Worm (Caenorhabditis elegans) whole organism, L2 larva: ENCODE data around the gene srh-223.

ENCODE experiments used
- C34F6.9 ChIP-seq: fragments of 150-350 bp; optimal IDR thresholded peaks from 2 replicates; lab custom pipeline; 2014; ENCODE audit warnings: missing biosample characterization, missing genetic modification characterization
- F13H6.1 ChIP-seq: sonication (generic microtip); optimal IDR thresholded peaks from 2 replicates; lab custom pipeline; 2016; ENCODE audit warnings: missing genetic modification characterization, missing compliant biosample characterization
- R02D3.7 ChIP-seq: fragments of 150-350 bp; optimal IDR thresholded peaks from 2 replicates; lab custom pipeline; 2014; ENCODE audit warnings: missing biosample characterization, missing genetic modification characterization
- Y55F3AM.14 ChIP-seq: fragments of 200-800 bp; sonication (Bioruptor generic); optimal IDR thresholded peaks from 2 replicates; lab custom pipeline; 2018; ENCODE audit warnings: mild to moderate bottlenecking, missing genetic modification characterization, missing compliant biosample characterization
- ZK546.5 ChIP-seq: sonication (generic microtip); optimal IDR thresholded peaks from 2 replicates; lab custom pipeline; 2017; ENCODE audit warnings: missing biosample characterization, missing genetic modification characterization
- aly-2 ChIP-seq: fragments of 150-350 bp; optimal IDR thresholded peaks from 2 replicates; lab custom pipeline; 2014; ENCODE audit warnings: missing biosample characterization, missing genetic modification characterization
- ama-1 ChIP-seq: fragments of 150-350 bp; optimal IDR thresholded peaks from 2 replicates; lab custom pipeline; 2018; ENCODE audit warnings: inconsistent platforms
- blmp-1 ChIP-seq: sonication (generic microtip); optimal IDR thresholded peaks from 2 replicates; lab custom pipeline; 2017; ENCODE audit warnings: missing genetic modification characterization, mild to moderate bottlenecking, missing compliant biosample characterization, antibody characterized with exemption, moderate library complexity; ENCODE audit not compliant: insufficient read depth
- ceh-16 ChIP-seq: fragments of 150-350 bp; optimal IDR thresholded peaks from 2 replicates; lab custom pipeline; 2014; ENCODE audit warnings: missing biosample characterization, missing genetic modification characterization
- ceh-82 ChIP-seq: fragments of 150-350 bp; optimal IDR thresholded peaks from 2 replicates; lab custom pipeline; 2014; ENCODE audit warnings: missing biosample characterization, missing genetic modification characterization
- egl-27 ChIP-seq: sonication (generic microtip); optimal IDR thresholded peaks from 3 replicates; lab custom pipeline; 2017; ENCODE audit warnings: missing biosample characterization, missing genetic modification reagents, missing genetic modification characterization
- elt-1 ChIP-seq: fragments of 150-350 bp; optimal IDR thresholded peaks from 2 replicates; lab custom pipeline; 2014; ENCODE audit warnings: missing biosample characterization, missing genetic modification characterization
- gmeb-1 ChIP-seq: fragments of 150-350 bp; optimal IDR thresholded peaks from 2 replicates; lab custom pipeline; 2014; ENCODE audit warnings: missing biosample characterization, missing genetic modification characterization
- lin-11 ChIP-seq: fragments of 150-350 bp; sonication (generic microtip); optimal IDR thresholded peaks from 2 replicates; lab custom pipeline; 2014; ENCODE audit warnings: missing biosample characterization, missing genetic modification characterization, inconsistent platforms, mixed read lengths
- lin-13 ChIP-seq: fragments of 150-350 bp; optimal IDR thresholded peaks from 2 replicates; lab custom pipeline; 2014; ENCODE audit warnings: missing biosample characterization, missing genetic modification reagents, missing genetic modification characterization
- lsy-2 ChIP-seq, 2 experiments: fragments of 150-350 bp in 1 of 2; sonication (generic microtip) in 1 of 2; optimal IDR thresholded peaks; 2 replicates each; lab custom pipeline; 2014 to 2017; ENCODE audit warnings: missing biosample characterization in 2 of 2, missing genetic modification characterization in 2 of 2
- mbf-1 ChIP-seq: sonication (generic microtip); optimal IDR thresholded peaks from 2 replicates; lab custom pipeline; 2017; ENCODE audit warnings: missing biosample characterization, missing genetic modification characterization
- mdl-1 ChIP-seq, 2 experiments: fragments of 150-350 bp in 1 of 2; sonication (generic microtip) in 1 of 2; optimal IDR thresholded peaks; 2 replicates each; lab custom pipeline; 2017; ENCODE audit warnings: missing biosample characterization in 2 of 2, missing genetic modification characterization in 2 of 2
- nhr-10 ChIP-seq: sonication (generic microtip); optimal IDR thresholded peaks from 2 replicates; lab custom pipeline; 2017; ENCODE audit warnings: missing biosample characterization, missing genetic modification characterization
- nhr-11 ChIP-seq: fragments of 150-350 bp; optimal IDR thresholded peaks from 2 replicates; lab custom pipeline; 2014; ENCODE audit warnings: missing biosample characterization, missing genetic modification characterization
- nhr-12 ChIP-seq: fragments of 150-350 bp; optimal IDR thresholded peaks from 2 replicates; lab custom pipeline; 2014; ENCODE audit warnings: missing biosample characterization, missing genetic modification characterization
- nhr-129 ChIP-seq: fragments of 150-350 bp; optimal IDR thresholded peaks from 2 replicates; lab custom pipeline; 2014; ENCODE audit warnings: missing biosample characterization, missing genetic modification characterization
- nhr-21 ChIP-seq: fragments of 150-350 bp; optimal IDR thresholded peaks from 2 replicates; lab custom pipeline; 2014; ENCODE audit warnings: missing biosample characterization, missing genetic modification characterization
- nhr-23 ChIP-seq: fragments of 150-350 bp; optimal IDR thresholded peaks from 2 replicates; lab custom pipeline; 2014; ENCODE audit warnings: missing biosample characterization, missing genetic modification reagents, missing genetic modification characterization
- nhr-237 ChIP-seq: fragments of 150-350 bp; optimal IDR thresholded peaks from 2 replicates; lab custom pipeline; 2014; ENCODE audit warnings: missing biosample characterization, missing genetic modification characterization
- nhr-25 ChIP-seq: fragments of 150-350 bp; sonication (generic microtip); optimal IDR thresholded peaks from 3 replicates; lab custom pipeline; 2014; ENCODE audit warnings: missing biosample characterization, missing genetic modification characterization
- nhr-77 ChIP-seq: fragments of 150-350 bp; optimal IDR thresholded peaks from 2 replicates; lab custom pipeline; 2014; ENCODE audit warnings: missing biosample characterization, missing genetic modification characterization
- peb-1 ChIP-seq: fragments of 150-350 bp; optimal IDR thresholded peaks from 2 replicates; lab custom pipeline; 2014; ENCODE audit warnings: missing biosample characterization, missing genetic modification characterization
- sem-4 ChIP-seq: fragments of 150-350 bp; optimal IDR thresholded peaks from 2 replicates; lab custom pipeline; 2014; ENCODE audit warnings: missing biosample characterization, missing genetic modification reagents, missing genetic modification characterization
- skn-1 ChIP-seq: sonication (generic microtip); optimal IDR thresholded peaks from 2 replicates; lab custom pipeline; 2017; ENCODE audit warnings: missing biosample characterization, missing genetic modification characterization
- sma-9 ChIP-seq, 2 experiments: fragments of 150-350 bp in 1 of 2; sonication (generic microtip) in 1 of 2; optimal IDR thresholded peaks; 2 replicates each; lab custom pipeline; 2014 to 2016; ENCODE audit warnings: missing genetic modification characterization in 2 of 2, mild to moderate bottlenecking in 1 of 2, missing biosample characterization in 1 of 2, missing compliant biosample characterization in 1 of 2, missing genetic modification reagents in 1 of 2, moderate library complexity in 1 of 2
- snpc-4 ChIP-seq: fragments of 150-350 bp; optimal IDR thresholded peaks from 2 replicates; lab custom pipeline; 2014; ENCODE audit warnings: missing biosample characterization, missing genetic modification characterization
- unc-39 ChIP-seq: fragments of 150-350 bp; optimal IDR thresholded peaks from 2 replicates; lab custom pipeline; 2014; ENCODE audit warnings: missing biosample characterization, missing genetic modification characterization
- unc-55 ChIP-seq: fragments of 150-350 bp; sonication (generic microtip); optimal IDR thresholded peaks from 3 replicates; lab custom pipeline; 2014; ENCODE audit warnings: missing biosample characterization, missing genetic modification reagents, missing genetic modification characterization
- unc-62 ChIP-seq: fragments of 150-350 bp; optimal IDR thresholded peaks from 2 replicates; lab custom pipeline; 2014; ENCODE audit warnings: missing biosample characterization, missing genetic modification reagents, missing genetic modification characterization
- zag-1 ChIP-seq: fragments of 150-350 bp; optimal IDR thresholded peaks from 2 replicates; lab custom pipeline; 2014; ENCODE audit warnings: missing biosample characterization, missing genetic modification characterization
- ztf-1 ChIP-seq: fragments of 200-800 bp; sonication (Bioruptor generic); conservative IDR thresholded peaks from 2 replicates; pipeline ENCODE4 v1.3.6; 2022; ENCODE audit warnings: missing genetic modification characterization, missing compliant biosample characterization
- ztf-11 ChIP-seq: sonication (generic microtip); optimal IDR thresholded peaks from 2 replicates; lab custom pipeline; 2017; ENCODE audit warnings: missing biosample characterization, missing genetic modification characterization

Gene srh-223

DNA sequence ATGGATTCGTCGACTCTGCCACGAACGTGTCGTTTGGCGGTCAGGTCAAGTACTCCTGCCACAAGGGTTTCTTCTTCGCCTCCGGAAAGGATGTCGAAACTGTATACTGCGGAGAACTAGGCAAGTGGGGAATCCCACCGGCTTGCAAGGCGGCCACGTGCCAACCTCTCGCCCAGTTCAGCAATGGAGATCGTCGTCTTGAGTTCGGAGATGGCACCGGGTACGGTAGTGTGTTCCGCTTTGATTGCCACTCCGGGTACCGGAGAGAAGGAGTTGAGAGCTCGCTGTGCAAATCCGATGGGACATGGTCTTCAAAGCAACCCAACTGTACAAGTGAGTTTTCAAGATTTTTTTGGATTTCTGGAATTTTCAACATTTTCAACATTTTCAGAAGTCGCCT is 18.0 kb downstream of the srh-223 start:
- TF ChIP-seq F13H6.1: no peak
- no peak for TF ChIP-seq blmp-1 (tag; lab: Kevin White, UChicago)
- no peak for TF ChIP-seq sem-4 (tag; lab: Kevin White, UChicago)
- no peak for TF ChIP-seq nhr-25 (tag; lab: Kevin White, UChicago)
- TF ChIP-seq skn-1: no peak
- no peak for TF ChIP-seq gmeb-1 (tag; lab: Kevin White, UChicago)
- no peak for TF ChIP-seq nhr-129 (tag; lab: Kevin White, UChicago)
- TF ChIP-seq peb-1 (tag; lab: Kevin White, UChicago): no peak
- TF ChIP-seq ztf-1 (GFP tag; lab: Robert Waterston, UW): no peak
- no peak for TF ChIP-seq ztf-11 (tag; lab: Kevin White, UChicago)
- no peak for TF ChIP-seq unc-39 (tag; lab: Kevin White, UChicago)
- TF ChIP-seq nhr-21: no peak
- TF ChIP-seq nhr-237: no peak
- TF ChIP-seq nhr-11 (tag; lab: Kevin White, UChicago): no peak
- no peak for TF ChIP-seq unc-62 (GFP tag; lab: Kevin White, UChicago)
- no peak for TF ChIP-seq elt-1
- TF ChIP-seq C34F6.9: no peak
- no peak for TF ChIP-seq nhr-12 (tag; lab: Kevin White, UChicago)
- TF ChIP-seq nhr-10 (tag; lab: Kevin White, UChicago): no peak
- TF ChIP-seq, all 48 proteins: peak for 0

DNA sequence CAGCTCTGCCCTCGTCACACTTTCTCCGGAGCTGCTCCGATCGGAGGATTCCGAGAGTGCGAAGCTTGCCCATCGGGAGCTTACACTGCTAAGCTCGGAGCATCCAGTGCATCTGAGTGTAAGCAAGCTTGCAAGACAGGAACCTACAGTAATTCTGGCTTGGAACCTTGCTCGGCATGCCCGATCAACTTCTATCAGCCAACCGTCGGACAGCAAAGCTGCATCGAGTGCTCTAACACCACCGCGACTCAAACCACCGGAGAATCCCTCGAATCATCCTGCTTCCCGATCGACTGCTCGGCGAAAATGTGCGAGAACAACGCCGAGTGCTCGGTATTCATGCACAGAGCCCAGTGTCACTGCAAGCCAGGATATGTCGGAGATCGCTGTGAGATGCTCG is 22.5 kb downstream of the srh-223 start:
- TF ChIP-seq F13H6.1 (no peak), gmeb-1 (tag; lab: Kevin White, UChicago) (no peak), lin-11 (tag; lab: Kevin White, UChicago) (no peak), ama-1 (lab: Kevin White, UChicago) (no peak), nhr-129 (tag; lab: Kevin White, UChicago) (no peak), nhr-10 (tag; lab: Kevin White, UChicago) (no peak), nhr-21 (no peak), R02D3.7 (tag; lab: Kevin White, UChicago) (no peak), sma-9 (GFP tag; optimal IDR thresholded peaks at IDR 0.05; lab: Kevin White, UChicago) (no peak), sma-9 (tag; optimal IDR thresholded peaks at IDR 0.05; lab: Kevin White, UChicago) (no peak), ZK546.5 (tag; lab: Kevin White, UChicago) (no peak), ztf-1 (GFP tag; lab: Robert Waterston, UW) (no peak), nhr-23 (tag; lab: Kevin White, UChicago) (no peak), unc-55 (no peak), nhr-77 (tag; lab: Kevin White, UChicago) (no peak), aly-2 (tag; lab: Kevin White, UChicago) (no peak), sem-4 (tag; lab: Kevin White, UChicago) (no peak), blmp-1 (tag; lab: Kevin White, UChicago) (no peak), mbf-1 (tag; lab: Kevin White, UChicago) (no peak), ceh-82 (no peak), nhr-25 (tag; lab: Kevin White, UChicago) (no peak)
- TF ChIP-seq, all 48 proteins: peak for 0

DNA sequence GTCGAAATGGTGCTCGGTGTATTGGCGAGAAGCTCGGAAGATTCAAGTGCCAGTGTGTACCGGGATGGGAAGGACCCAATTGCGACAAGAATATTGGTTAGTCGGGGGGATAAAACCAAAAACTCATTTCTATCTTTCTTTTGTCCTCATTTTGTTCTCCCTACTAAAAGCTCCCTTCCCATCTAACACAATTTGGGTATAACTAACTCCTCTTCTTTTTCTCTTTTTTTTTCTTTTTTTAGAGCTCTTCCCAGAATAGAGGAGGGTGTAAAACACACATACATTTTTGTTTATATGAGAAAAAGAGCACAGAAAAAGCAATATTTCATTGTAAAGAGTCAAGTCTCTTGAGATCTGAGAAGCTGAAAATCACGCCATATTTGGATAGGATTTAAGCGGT is 23.5 kb downstream of the srh-223 start:
- TF ChIP-seq mdl-1 (tag; optimal IDR thresholded peaks at IDR 0.05; lab: Kevin White, UChicago): no peak
- TF ChIP-seq zag-1 (tag; lab: Kevin White, UChicago): peak; percentile 49

DNA sequence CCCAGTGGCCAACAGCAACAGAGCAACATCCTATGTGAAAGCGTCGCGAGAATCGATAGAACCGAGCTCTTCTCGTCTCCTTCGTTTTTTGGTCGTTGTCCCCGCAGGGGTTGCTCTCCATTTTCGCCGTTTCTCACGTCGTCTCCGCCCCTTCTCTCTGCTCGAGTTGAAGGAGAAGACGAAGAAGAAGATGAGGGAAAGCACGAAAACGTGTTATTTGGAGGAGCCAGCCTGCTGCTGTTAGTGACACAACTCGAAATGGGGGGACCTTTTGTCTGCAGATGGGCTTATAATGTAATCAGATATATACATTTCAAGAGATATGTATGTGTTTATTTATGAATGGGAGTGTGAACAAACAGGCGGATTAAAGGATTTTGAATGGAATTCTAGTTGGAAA is 26.0 kb downstream of the srh-223 start, which contains the start of gene W02C12.2:
W02C12.2 (minus strand) TSS at position 277 of the 400 bp plus-strand sequence.
- TF ChIP-seq blmp-1 (tag; lab: Kevin White, UChicago) (no peak), C34F6.9 (peak; percentile 38), ztf-1 (GFP tag; lab: Robert Waterston, UW) (no peak)

DNA sequence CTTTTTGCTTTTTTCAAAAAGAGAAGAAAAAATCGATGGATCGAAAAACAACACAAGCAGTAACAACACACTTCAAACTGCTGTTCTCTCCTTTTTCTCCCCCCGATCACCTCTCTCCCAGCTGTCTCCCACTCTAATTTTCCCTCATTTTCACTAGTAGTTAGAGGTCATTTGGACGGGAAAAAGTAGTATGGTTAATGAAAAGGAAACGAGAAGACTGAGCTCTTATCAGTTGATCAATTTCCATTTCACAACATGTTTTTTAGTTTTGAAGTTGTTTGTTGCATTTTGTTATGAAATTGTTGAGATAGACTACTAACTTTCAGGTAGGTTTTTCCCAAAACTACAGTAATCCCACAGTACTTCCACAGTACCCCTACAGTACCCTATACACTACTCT is 26.7 kb downstream of the srh-223 start:
- TF ChIP-seq blmp-1 (tag; lab: Kevin White, UChicago) (peak; percentile 65), nhr-21 (no peak)
- TF ChIP-seq, all 48 proteins: peak for 1

DNA sequence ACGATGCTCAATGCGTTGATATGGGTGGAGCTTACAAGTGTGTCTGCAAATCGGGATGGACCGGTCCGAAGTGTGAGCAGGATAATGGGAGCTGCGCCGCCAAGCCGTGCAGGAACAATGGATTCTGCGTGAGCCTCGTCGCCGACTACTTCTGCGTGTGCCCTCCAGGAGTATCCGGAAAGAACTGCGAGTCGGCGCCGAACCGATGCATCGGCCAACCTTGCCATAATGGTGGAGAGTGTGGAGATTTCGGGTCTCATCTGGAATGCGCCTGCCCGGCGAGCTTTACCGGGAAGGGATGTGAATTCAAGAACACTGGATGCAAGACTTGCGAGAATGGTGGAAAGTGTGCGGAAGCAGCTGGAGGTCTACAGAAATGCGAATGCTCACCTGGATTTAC is 28.2 kb downstream of the srh-223 start:
- TF ChIP-seq zag-1 (tag; lab: Kevin White, UChicago) (no peak), ztf-1 (GFP tag; lab: Robert Waterston, UW) (no peak), F13H6.1 (no peak), sma-9 (GFP tag; optimal IDR thresholded peaks at IDR 0.05; lab: Kevin White, UChicago) (no peak), sma-9 (tag; optimal IDR thresholded peaks at IDR 0.05; lab: Kevin White, UChicago) (no peak), unc-39 (tag; lab: Kevin White, UChicago) (no peak), Y55F3AM.14 (GFP tag; lab: Kevin White, UChicago) (no peak), lsy-2 (tag; optimal IDR thresholded peaks at IDR 0.05; lab: Kevin White, UChicago) (no peak), nhr-10 (tag; lab: Kevin White, UChicago) (no peak), aly-2 (tag; lab: Kevin White, UChicago) (no peak), lin-13 (GFP tag; lab: Kevin White, UChicago) (no peak), skn-1 (no peak), ceh-16 (tag; lab: Kevin White, UChicago) (no peak), snpc-4 (tag; lab: Kevin White, UChicago) (no peak), elt-1 (no peak), peb-1 (tag; lab: Kevin White, UChicago) (no peak), ceh-82 (no peak), egl-27 (tag; lab: Kevin White, UChicago) (no peak), nhr-21 (no peak), nhr-237 (no peak)
